Fruit fly (Drosophila melanogaster) whole organism, embryonic: ENCODE data around the gene CG32700.

Source experiments
- ATbp ChIP-seq: fragments of 200-800 bp; sonication (Bioruptor generic); optimal IDR thresholded peaks from 2 replicates; lab custom pipeline; 2017; ENCODE audit warnings: missing biosample characterization, mild to moderate bottlenecking, missing genetic modification characterization, missing genetic modification reagents
- CG10274 ChIP-seq: fragments of 200-800 bp; sonication (Bioruptor generic); optimal IDR thresholded peaks from 3 replicates; lab custom pipeline; 2017; ENCODE audit warnings: missing biosample characterization, mild to moderate bottlenecking, missing genetic modification characterization
- CG10543 ChIP-seq: fragments of 200-800 bp; sonication (Bioruptor generic); optimal IDR thresholded peaks from 3 replicates; lab custom pipeline; 2017; ENCODE audit warnings: missing biosample characterization, mild to moderate bottlenecking, missing genetic modification characterization, moderate library complexity
- CG11723 ChIP-seq: fragments of 200-800 bp; sonication (Bioruptor generic); optimal IDR thresholded peaks from 2 replicates; lab custom pipeline; 2017; ENCODE audit warnings: missing biosample characterization, mild to moderate bottlenecking, missing genetic modification characterization
- CG13296 ChIP-seq: fragments of 200-800 bp; sonication (Bioruptor generic); optimal IDR thresholded peaks from 3 replicates; lab custom pipeline; 2018; ENCODE audit warnings: missing biosample characterization, mild to moderate bottlenecking, missing genetic modification characterization
- CG14014 ChIP-seq: fragments of 200-800 bp; sonication (Bioruptor generic); IDR thresholded peaks from 2 replicates; pipeline ENCODE4 v1.3.6; 2022; ENCODE audit warnings: missing biosample characterization, missing genetic modification characterization
- CG15269 ChIP-seq: fragments of 200-800 bp; sonication (Bioruptor generic); optimal IDR thresholded peaks from 2 replicates; lab custom pipeline; 2018; ENCODE audit warnings: missing biosample characterization, mild to moderate bottlenecking, missing genetic modification characterization, moderate library complexity
- CG17612 ChIP-seq: fragments of 200-800 bp; sonication (Bioruptor generic); IDR thresholded peaks from 2 replicates; pipeline ENCODE4 v1.3.6; 2022; ENCODE audit warnings: missing biosample characterization, missing genetic modification characterization
- CG17802 ChIP-seq: fragments of 200-800 bp; sonication (Bioruptor generic); optimal IDR thresholded peaks from 2 replicates; lab custom pipeline; 2018; ENCODE audit warnings: missing biosample characterization, mild to moderate bottlenecking, missing genetic modification characterization, moderate library complexity
- CG1792 ChIP-seq: fragments of 200-800 bp; sonication (Bioruptor generic); optimal IDR thresholded peaks from 2 replicates; lab custom pipeline; 2016; ENCODE audit warnings: missing biosample characterization, missing genetic modification characterization
- CG18011 ChIP-seq: fragments of 200-800 bp; sonication (Bioruptor generic); optimal IDR thresholded peaks from 2 replicates; lab custom pipeline; 2017; ENCODE audit warnings: missing biosample characterization, missing genetic modification characterization, mild to moderate bottlenecking, moderate library complexity, missing genotype
- CG18599 ChIP-seq: fragments of 200-800 bp; sonication (Bioruptor generic); optimal IDR thresholded peaks from 3 replicates; lab custom pipeline; 2017; ENCODE audit warnings: missing biosample characterization, missing genetic modification characterization, mild to moderate bottlenecking, moderate library complexity, missing genetic modification reagents
- CG2712 ChIP-seq: fragments of 200-800 bp; optimal IDR thresholded peaks from 3 replicates; lab custom pipeline; 2019; ENCODE audit warnings: missing biosample characterization, mild to moderate bottlenecking, missing genetic modification characterization, moderate library complexity
- CG32532 ChIP-seq: fragments of 200-800 bp; sonication (Bioruptor generic); IDR thresholded peaks from 2 replicates; pipeline ENCODE4 v1.3.6; 2022; ENCODE audit warnings: missing biosample characterization, missing genetic modification characterization
- CG4820 ChIP-seq: fragments of 200-800 bp; sonication (Bioruptor generic); optimal IDR thresholded peaks from 3 replicates; lab custom pipeline; 2016; ENCODE audit warnings: missing biosample characterization, missing genetic modification characterization
- CG7745 ChIP-seq: fragments of 200-800 bp; sonication (Bioruptor generic); optimal IDR thresholded peaks from 2 replicates; lab custom pipeline; 2018; ENCODE audit warnings: missing biosample characterization, mild to moderate bottlenecking, missing genetic modification characterization, moderate library complexity
- CG8290 ChIP-seq, 3 experiments: fragments of 200-800 bp; sonication (Bioruptor generic); optimal IDR thresholded peaks; 2 replicates each; lab custom pipeline; 2016 to 2019; ENCODE audit warnings: missing biosample characterization in 3 of 3, missing genetic modification characterization in 3 of 3, mild to moderate bottlenecking in 2 of 3, moderate library complexity in 1 of 3
- CG8944 ChIP-seq: fragments of 200-800 bp; sonication (Bioruptor generic); optimal IDR thresholded peaks from 3 replicates; lab custom pipeline; 2016; ENCODE audit warnings: missing biosample characterization, missing genetic modification characterization
- CG9817 ChIP-seq: fragments of 200-800 bp; sonication (Bioruptor generic); optimal IDR thresholded peaks from 2 replicates; lab custom pipeline; 2018; ENCODE audit warnings: missing biosample characterization, mild to moderate bottlenecking, missing genetic modification characterization, moderate library complexity
- CHES-1-like ChIP-seq: fragments of 200-800 bp; sonication (Bioruptor generic); optimal IDR thresholded peaks from 2 replicates; lab custom pipeline; 2016; ENCODE audit warnings: missing biosample characterization, missing genetic modification characterization
- CrebB ChIP-seq: fragments of 200-800 bp; sonication (Bioruptor generic); optimal IDR thresholded peaks from 3 replicates; lab custom pipeline; 2018; ENCODE audit warnings: missing biosample characterization, mild to moderate bottlenecking, missing genetic modification characterization
- D19A ChIP-seq: fragments of 200-800 bp; optimal IDR thresholded peaks from 3 replicates; lab custom pipeline; 2019; ENCODE audit warnings: missing biosample characterization, mild to moderate bottlenecking, missing genetic modification characterization, moderate library complexity
- Elba2 ChIP-seq: fragments of 200-800 bp; sonication (Bioruptor generic); optimal IDR thresholded peaks from 3 replicates; lab custom pipeline; 2016; ENCODE audit warnings: missing biosample characterization, missing genetic modification characterization
- HLH4C ChIP-seq: fragments of 200-800 bp; sonication (Bioruptor generic); IDR thresholded peaks from 3 replicates; pipeline ENCODE4 v1.3.6; 2022; ENCODE audit warnings: missing biosample characterization, missing genetic modification characterization; ENCODE audit not compliant: partially characterized antibody
- Hey ChIP-seq: fragments of 200-800 bp; sonication (Bioruptor generic); optimal IDR thresholded peaks from 3 replicates; lab custom pipeline; 2018; ENCODE audit warnings: missing biosample characterization, mild to moderate bottlenecking, missing genetic modification characterization
- HmgZ ChIP-seq: fragments of 200-800 bp; sonication (Bioruptor generic); optimal IDR thresholded peaks from 2 replicates; lab custom pipeline; 2018; ENCODE audit warnings: missing biosample characterization, mild to moderate bottlenecking, missing genetic modification characterization
- Hmr ChIP-seq: fragments of 200-800 bp; sonication (Bioruptor generic); optimal IDR thresholded peaks from 3 replicates; lab custom pipeline; 2017; ENCODE audit warnings: mild to moderate bottlenecking, missing biosample characterization, missing genetic modification reagents, missing genetic modification characterization
- Hmx ChIP-seq: fragments of 200-800 bp; sonication (Bioruptor generic); optimal IDR thresholded peaks from 2 replicates; lab custom pipeline; 2016; ENCODE audit warnings: missing biosample characterization, missing genetic modification characterization
- Meics ChIP-seq: fragments of 200-800 bp; sonication (Bioruptor generic); optimal IDR thresholded peaks from 2 replicates; lab custom pipeline; 2017; ENCODE audit warnings: missing biosample characterization, mild to moderate bottlenecking, missing genetic modification characterization
- Nf-YA ChIP-seq: fragments of 200-800 bp; sonication (Bioruptor generic); IDR thresholded peaks from 2 replicates; pipeline ENCODE4 v1.3.6; 2022; ENCODE audit warnings: missing biosample characterization, missing genetic modification characterization
- Pdp1 ChIP-seq, 2 experiments: fragments of 200-800 bp; sonication (Bioruptor generic); optimal IDR thresholded peaks; 3 replicates each; lab custom pipeline; 2016; ENCODE audit warnings: missing biosample characterization in 2 of 2, missing genetic modification characterization in 2 of 2, mild to moderate bottlenecking in 1 of 2, moderate library complexity in 1 of 2
- Ssrp ChIP-seq: fragments of 200-800 bp; sonication (Bioruptor generic); optimal IDR thresholded peaks from 2 replicates; lab custom pipeline; 2018; ENCODE audit warnings: missing biosample characterization, mild to moderate bottlenecking, missing genetic modification characterization, moderate library complexity
- Stat92E ChIP-seq, 3 experiments: fragments of >200 bp in 2 of 3; fragments of 200-800 bp in 1 of 3; sonication (Bioruptor generic) in 1 of 3; optimal IDR thresholded peaks; 2 replicates each; lab custom pipeline; 2017 to 2019; ENCODE audit warnings: missing biosample characterization in 3 of 3, missing genetic modification characterization in 3 of 3, mild to moderate bottlenecking in 1 of 3, moderate library complexity in 1 of 3
- Tbp ChIP-seq: fragments of >200 bp; optimal IDR thresholded peaks from 2 replicates; lab custom pipeline; 2018; ENCODE audit warnings: missing biosample characterization, missing genetic modification characterization
- al ChIP-seq: fragments of 200-800 bp; sonication (Bioruptor generic); IDR thresholded peaks from 2 replicates; pipeline ENCODE4 v1.3.6; 2022; ENCODE audit warnings: missing biosample characterization, missing genetic modification characterization
- amos ChIP-seq: fragments of 200-800 bp; sonication (Bioruptor generic); IDR thresholded peaks from 2 replicates; pipeline ENCODE4 v1.3.6; 2022; ENCODE audit warnings: missing biosample characterization, missing genetic modification characterization; ENCODE audit not compliant: partially characterized antibody
- cad ChIP-seq: fragments of >200 bp; optimal IDR thresholded peaks from 2 replicates; lab custom pipeline; 2017; ENCODE audit warnings: missing biosample characterization, missing genetic modification characterization
- caup ChIP-seq: fragments of 200-800 bp; sonication (Bioruptor generic); optimal IDR thresholded peaks from 3 replicates; lab custom pipeline; 2017; ENCODE audit warnings: missing biosample characterization, mild to moderate bottlenecking, missing genetic modification characterization, moderate library complexity; ENCODE audit not compliant: severe bottlenecking
- dan ChIP-seq: fragments of 200-800 bp; sonication (Bioruptor generic); IDR thresholded peaks from 2 replicates; pipeline ENCODE4 v1.3.6; 2022; ENCODE audit warnings: missing biosample characterization, missing genetic modification characterization
- dysf ChIP-seq: fragments of 200-800 bp; sonication (Bioruptor generic); IDR thresholded peaks from 3 replicates; pipeline ENCODE4 v1.3.6; 2022; ENCODE audit warnings: missing biosample characterization, missing genetic modification characterization
- esg ChIP-seq: fragments of 200-800 bp; sonication (Bioruptor generic); conservative IDR thresholded peaks from 2 replicates; pipeline ENCODE4 v1.3.6; 2022; ENCODE audit warnings: missing biosample characterization, missing genetic modification characterization
- fd3F ChIP-seq: fragments of 200-800 bp; sonication (Bioruptor generic); optimal IDR thresholded peaks from 2 replicates; lab custom pipeline; 2018; ENCODE audit warnings: missing biosample characterization, mild to moderate bottlenecking, missing genetic modification characterization, moderate library complexity
- h ChIP-seq: fragments of >200 bp; optimal IDR thresholded peaks from 2 replicates; lab custom pipeline; 2017
- jigr1 ChIP-seq: fragments of 200-800 bp; sonication (Bioruptor generic); IDR thresholded peaks from 3 replicates; pipeline ENCODE4 v1.3.6; 2022; ENCODE audit warnings: missing biosample characterization, missing genetic modification characterization
- jing ChIP-seq: fragments of 200-800 bp; sonication (Bioruptor generic); optimal IDR thresholded peaks from 2 replicates; lab custom pipeline; 2018; ENCODE audit warnings: missing biosample characterization, mild to moderate bottlenecking, missing genetic modification characterization
- oc ChIP-seq: fragments of 200-800 bp; sonication (Bioruptor generic); optimal IDR thresholded peaks from 2 replicates; lab custom pipeline; 2018; ENCODE audit warnings: missing biosample characterization, mild to moderate bottlenecking, missing genetic modification characterization, moderate library complexity
- peb ChIP-seq: fragments of 200-800 bp; sonication (Bioruptor generic); IDR thresholded peaks from 2 replicates; pipeline ENCODE4 v1.3.6; 2022; ENCODE audit warnings: missing biosample characterization, missing genetic modification characterization
- pum ChIP-seq: fragments of 200-800 bp; sonication (Bioruptor generic); optimal IDR thresholded peaks from 2 replicates; lab custom pipeline; 2016; ENCODE audit warnings: missing biosample characterization, missing genetic modification characterization
- ro ChIP-seq: fragments of 200-800 bp; sonication (Bioruptor generic); IDR thresholded peaks from 2 replicates; pipeline ENCODE4 v1.3.6; 2022; ENCODE audit warnings: missing biosample characterization, missing genetic modification characterization
- sug ChIP-seq: fragments of 200-800 bp; optimal IDR thresholded peaks from 2 replicates; lab custom pipeline; 2019; ENCODE audit warnings: missing biosample characterization, mild to moderate bottlenecking, missing genetic modification characterization, moderate library complexity
- unc-4 ChIP-seq: fragments of 200-800 bp; sonication (Bioruptor generic); IDR thresholded peaks from 2 replicates; pipeline ENCODE4 v1.3.6; 2022; ENCODE audit warnings: missing biosample characterization, missing genetic modification characterization; ENCODE audit not compliant: partially characterized antibody

The CG32700 gene

DNA sequence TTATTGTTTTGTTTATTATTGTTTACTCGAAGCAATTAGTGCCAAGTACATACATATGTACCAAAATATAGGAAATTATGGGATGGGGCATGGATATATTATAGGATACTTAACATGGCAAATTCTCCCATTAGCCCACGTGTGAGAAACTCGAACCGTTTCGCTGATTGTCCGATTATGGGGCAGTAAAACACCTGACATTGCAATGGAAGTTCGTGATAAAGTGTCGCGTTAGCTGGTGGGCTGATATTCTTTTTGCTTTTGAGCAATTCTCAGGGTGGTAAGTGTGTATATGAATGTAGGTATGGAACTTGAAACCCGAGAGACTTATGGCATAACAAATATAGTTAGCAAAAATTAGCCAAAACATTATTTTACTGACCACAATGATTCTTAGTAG lies 27.4 kb upstream of the CG32700 start:
- TF ChIP-seq CrebB (tag; lab: Kevin White, UChicago) (peak; percentile 4), jing (no peak), Ssrp (tag; lab: Kevin White, UChicago) (no peak), Hey (tag; lab: Kevin White, UChicago) (no peak), unc-4 (no peak), CG9817 (tag; lab: Kevin White, UChicago) (no peak), CG1792 (GFP tag; lab: Kevin White, UChicago) (no peak), HmgZ (no peak), sug (tag; lab: Kevin White, UChicago) (peak; percentile 60), CG18599 (GFP tag; lab: Kevin White, UChicago) (no peak), CG7745 (no peak), caup (no peak), cad (GFP tag; lab: Kevin White, UChicago) (no peak), amos (no peak), CG2712 (no peak), Stat92E (GFP tag; optimal IDR thresholded peaks at IDR 0.05; lab: Kevin White, UChicago) (no peak), CG8944 (no peak), dysf (GFP tag; lab: Robert Waterston, UW) (no peak), CG11723 (GFP tag; lab: Kevin White, UChicago) (no peak), pum (GFP tag; lab: Kevin White, UChicago) (no peak), al (GFP tag; lab: Robert Waterston, UW) (no peak), CG15269 (tag; lab: Kevin White, UChicago) (peak; percentile 26), fd3F (peak; percentile 14), Meics (GFP tag; lab: Kevin White, UChicago) (no peak), Tbp (GFP tag; lab: Kevin White, UChicago) (no peak), Hmx (GFP tag; lab: Kevin White, UChicago) (no peak), ro (GFP tag; lab: Robert Waterston, UW) (no peak), dan (no peak), CG4820 (GFP tag; lab: Kevin White, UChicago) (no peak), ATbp (GFP tag; lab: Kevin White, UChicago) (no peak), CG14014 (GFP tag; lab: Robert Waterston, UW) (peak; percentile 15; the same call in 1 of the 2 replicates), CG10274 (no peak), CG10543 (GFP tag; lab: Kevin White, UChicago) (peak; percentile 7), CG17612 (GFP tag; lab: Robert Waterston, UW) (no peak), CHES-1-like (no peak), Hmr (GFP tag; lab: Kevin White, UChicago) (peak; percentile 11), CG13296 (GFP tag; lab: Kevin White, UChicago) (no peak), CG8290 (GFP tag; optimal IDR thresholded peaks at IDR 0.05; lab: Kevin White, UChicago) (no peak), CG8290 (tag; optimal IDR thresholded peaks at IDR 0.05; lab: Kevin White, UChicago) (peak in 1 of 2 experiments; percentile 47), Elba2 (no peak), oc (tag; lab: Kevin White, UChicago) (no peak), peb (no peak), HLH4C (GFP tag; lab: Robert Waterston, UW) (no peak), Nf-YA (GFP tag; lab: Robert Waterston, UW) (no peak), h (lab: Kevin White, UChicago) (no peak), D19A (tag; lab: Kevin White, UChicago) (no peak), CG17802 (tag; lab: Kevin White, UChicago) (no peak), jigr1 (GFP tag; lab: Robert Waterston, UW) (no peak), esg (GFP tag; lab: Robert Waterston, UW) (no peak), Pdp1 (GFP tag; optimal IDR thresholded peaks at IDR 0.05; lab: Kevin White, UChicago) (no peak), CG18011 (GFP tag; lab: Kevin White, UChicago) (no peak), CG32532 (GFP tag; lab: Robert Waterston, UW) (no peak)
